Worm (Caenorhabditis elegans): ENCODE measurements around the gene dpy-19.

The dpy-19 gene

ce11 chrIII:8611282-8611681, 56.0 kb downstream of the dpy-19 start:
- no peak for TF ChIP-seq unc-62 (GFP tag; optimal IDR thresholded peaks at IDR 0.05)
